Fruit fly (Drosophila melanogaster) whole organism, wandering third instar larva: Measurements from ENCODE around the gene Or82a.
"Not testable (repeated sequence)": the region's sequence is repeated elsewhere in the genome, so short reads cannot be mapped to it uniquely, and the experiment has no call there.

Experiments
- Abd-B ChIP-seq: fragments of >200 bp; optimal IDR thresholded peaks from 2 replicates; lab custom pipeline; 2017; ENCODE audit warnings: missing biosample characterization, missing genetic modification characterization
- CG32264 ChIP-seq: fragments of 200-800 bp; sonication (Bioruptor generic); optimal IDR thresholded peaks from 2 replicates; lab custom pipeline; 2016; ENCODE audit warnings: missing biosample characterization, missing genetic modification characterization
- CG9705 ChIP-seq: fragments of 200-800 bp; sonication (Bioruptor generic); optimal IDR thresholded peaks from 2 replicates; lab custom pipeline; 2018; ENCODE audit warnings: missing biosample characterization, mild to moderate bottlenecking, missing genetic modification characterization
- CrebA ChIP-seq: fragments of 200-800 bp; sonication (Bioruptor generic); optimal IDR thresholded peaks from 2 replicates; lab custom pipeline; 2016; ENCODE audit warnings: missing biosample characterization, mild to moderate bottlenecking, missing genetic modification characterization, borderline replicate concordance
- Dfd ChIP-seq: fragments of >200 bp; optimal IDR thresholded peaks from 2 replicates; lab custom pipeline; 2017; ENCODE audit warnings: missing biosample characterization, missing genetic modification characterization
- Dif ChIP-seq: fragments of 200-275, 200-300 bp; sonication (Bioruptor generic); optimal IDR thresholded peaks from 2 replicates; lab custom pipeline; 2018; ENCODE audit warnings: missing biosample characterization, missing genetic modification characterization; ENCODE audit not compliant: partially characterized antibody
- GATAd ChIP-seq: sonication (Bioruptor generic); optimal IDR thresholded peaks from 2 replicates; lab custom pipeline; 2016; ENCODE audit warnings: missing biosample characterization, missing genetic modification characterization
- HLH106 ChIP-seq: fragments of 200-800 bp; optimal IDR thresholded peaks from 3 replicates; lab custom pipeline; 2019; ENCODE audit warnings: missing biosample characterization, mild to moderate bottlenecking, missing genetic modification characterization, moderate library complexity
- Hnf4 ChIP-seq: fragments of 200-800 bp; sonication (Bioruptor generic); optimal IDR thresholded peaks from 2 replicates; lab custom pipeline; 2016; ENCODE audit warnings: missing biosample characterization, mild to moderate bottlenecking, missing genetic modification characterization
- Hr78 ChIP-seq: fragments of >200 bp; optimal IDR thresholded peaks from 2 replicates; lab custom pipeline; 2017; ENCODE audit warnings: missing biosample characterization, missing genetic modification characterization
- Hr83 ChIP-seq: fragments of 200-300 bp; sonication (Bioruptor generic); optimal IDR thresholded peaks from 2 replicates; lab custom pipeline; 2016; ENCODE audit warnings: missing biosample characterization, mild to moderate bottlenecking, missing genetic modification characterization, moderate library complexity; ENCODE audit not compliant: poor library complexity, severe bottlenecking
- Jra ChIP-seq: sonication (Bioruptor generic); optimal IDR thresholded peaks from 2 replicates; lab custom pipeline; 2016; ENCODE audit warnings: missing biosample characterization, missing genetic modification characterization
- Mio ChIP-seq: sonication (Bioruptor generic); optimal IDR thresholded peaks from 2 replicates; lab custom pipeline; 2016; ENCODE audit warnings: missing biosample characterization, missing genetic modification characterization
- Myc ChIP-seq: fragments of >200 bp; optimal IDR thresholded peaks from 2 replicates; lab custom pipeline; 2017
- N ChIP-seq: fragments of >200 bp; optimal IDR thresholded peaks from 2 replicates; lab custom pipeline; 2018; ENCODE audit warnings: missing biosample characterization, missing external identifiers, missing genetic modification characterization
- OdsH ChIP-seq: fragments of 200-800 bp; sonication (Bioruptor generic); optimal IDR thresholded peaks from 2 replicates; lab custom pipeline; 2016; ENCODE audit warnings: missing biosample characterization, mild to moderate bottlenecking, missing genetic modification characterization
- Rel ChIP-seq, 2 experiments: fragments of 200-800 bp; sonication (Bioruptor generic) in 1 of 2; optimal IDR thresholded peaks; 2 replicates in 1 of 2; 3 replicates in 1 of 2; lab custom pipeline; 2016 to 2019; ENCODE audit warnings: mild to moderate bottlenecking in 2 of 2, missing biosample characterization in 2 of 2, missing genetic modification characterization in 2 of 2, moderate library complexity in 1 of 2
- Sp1 ChIP-seq: fragments of 200-800 bp; sonication (Bioruptor generic); optimal IDR thresholded peaks from 3 replicates; lab custom pipeline; 2019; ENCODE audit warnings: missing biosample characterization, mild to moderate bottlenecking, missing genetic modification characterization, moderate library complexity
- Vsx2 ChIP-seq: fragments of 200-300, 225-300 bp; sonication (Bioruptor generic); optimal IDR thresholded peaks from 2 replicates; lab custom pipeline; 2018; ENCODE audit warnings: missing biosample characterization, missing genetic modification characterization; ENCODE audit not compliant: partially characterized antibody
- br ChIP-seq: fragments of 200-800 bp; sonication (Bioruptor generic); optimal IDR thresholded peaks from 2 replicates; lab custom pipeline; 2016; ENCODE audit warnings: missing biosample characterization, missing genetic modification characterization
- brk ChIP-seq: fragments of 200-800 bp; sonication (Bioruptor generic); optimal IDR thresholded peaks from 2 replicates; lab custom pipeline; 2016; ENCODE audit warnings: missing biosample characterization, mild to moderate bottlenecking, missing genetic modification characterization
- dl ChIP-seq, 2 experiments: fragments of 175-275, 200-275 bp in 1 of 2; fragments of 200-275 bp in 1 of 2; sonication (Bioruptor generic); optimal IDR thresholded peaks; lab custom pipeline; 2018; ENCODE audit warnings: mild to moderate bottlenecking in 2 of 2, missing biosample characterization in 2 of 2, missing genetic modification characterization in 2 of 2, moderate library complexity in 2 of 2; ENCODE audit not compliant: partially characterized antibody in 2 of 2, insufficient read depth in 1 of 2
- dmrt93B ChIP-seq: fragments of 200-800 bp; sonication (Bioruptor generic); optimal IDR thresholded peaks from 2 replicates; lab custom pipeline; 2018; ENCODE audit warnings: missing biosample characterization, mild to moderate bottlenecking, missing genetic modification characterization
- dsf ChIP-seq: sonication (Bioruptor generic); optimal IDR thresholded peaks from 2 replicates; lab custom pipeline; 2016; ENCODE audit warnings: missing biosample characterization, missing genetic modification characterization, borderline replicate concordance
- ey ChIP-seq: fragments of 200-800 bp; sonication (Bioruptor generic); optimal IDR thresholded peaks from 2 replicates; lab custom pipeline; 2016; ENCODE audit warnings: missing biosample characterization, missing genetic modification characterization
- foxo ChIP-seq, 2 experiments: fragments of 200-800 bp; sonication (Bioruptor generic); optimal IDR thresholded peaks; 2 replicates in 1 of 2; 3 replicates in 1 of 2; lab custom pipeline; 2016 to 2017; ENCODE audit warnings: missing biosample characterization in 2 of 2, missing genetic modification characterization in 2 of 2
- fru ChIP-seq: fragments of 200-800 bp; sonication (Bioruptor generic); optimal IDR thresholded peaks from 3 replicates; lab custom pipeline; 2016; ENCODE audit warnings: missing biosample characterization, mild to moderate bottlenecking, missing genetic modification characterization
- h ChIP-seq: fragments of 200-800 bp; sonication (Bioruptor generic); optimal IDR thresholded peaks from 3 replicates; lab custom pipeline; 2016; ENCODE audit warnings: missing biosample characterization, mild to moderate bottlenecking, missing genetic modification characterization
- jim ChIP-seq: fragments of 175-275, 200-325 bp; sonication (Bioruptor generic); optimal IDR thresholded peaks from 2 replicates; lab custom pipeline; 2016; ENCODE audit warnings: missing biosample characterization, mild to moderate bottlenecking, missing genetic modification characterization
- lola ChIP-seq: fragments of >200 bp; optimal IDR thresholded peaks from 2 replicates; lab custom pipeline; 2017; ENCODE audit warnings: missing biosample characterization, missing genetic modification characterization
- pan ChIP-seq: fragments of >200 bp; optimal IDR thresholded peaks from 2 replicates; lab custom pipeline; 2017
- psq ChIP-seq: fragments of 200-800 bp; sonication (Bioruptor generic); optimal IDR thresholded peaks from 3 replicates; lab custom pipeline; 2017; ENCODE audit warnings: missing biosample characterization, mild to moderate bottlenecking, missing genetic modification characterization, moderate library complexity
- rgr ChIP-seq: fragments of 200-800 bp; sonication (Bioruptor generic); optimal IDR thresholded peaks from 3 replicates; lab custom pipeline; 2016; ENCODE audit warnings: missing biosample characterization, mild to moderate bottlenecking, missing genetic modification characterization
- sage ChIP-seq: fragments of 200-800 bp; sonication (Bioruptor generic); optimal IDR thresholded peaks from 2 replicates; lab custom pipeline; 2016; ENCODE audit warnings: missing biosample characterization, mild to moderate bottlenecking, missing genetic modification characterization
- sv ChIP-seq: fragments of 200-800 bp; sonication (Bioruptor generic); optimal IDR thresholded peaks from 3 replicates; lab custom pipeline; 2016; ENCODE audit warnings: missing biosample characterization, missing genetic modification characterization
- tai ChIP-seq: sonication (Bioruptor generic); optimal IDR thresholded peaks from 2 replicates; lab custom pipeline; 2016; ENCODE audit warnings: missing biosample characterization, missing genetic modification characterization
- usp ChIP-seq: fragments of >200 bp; optimal IDR thresholded peaks from 2 replicates; lab custom pipeline; 2017; ENCODE audit warnings: missing biosample characterization, missing genetic modification characterization
- woc ChIP-seq: sonication (Bioruptor generic); optimal IDR thresholded peaks from 2 replicates; lab custom pipeline; 2016; ENCODE audit warnings: missing biosample characterization, mild to moderate bottlenecking, missing genetic modification characterization

Gene Or82a

DNA sequence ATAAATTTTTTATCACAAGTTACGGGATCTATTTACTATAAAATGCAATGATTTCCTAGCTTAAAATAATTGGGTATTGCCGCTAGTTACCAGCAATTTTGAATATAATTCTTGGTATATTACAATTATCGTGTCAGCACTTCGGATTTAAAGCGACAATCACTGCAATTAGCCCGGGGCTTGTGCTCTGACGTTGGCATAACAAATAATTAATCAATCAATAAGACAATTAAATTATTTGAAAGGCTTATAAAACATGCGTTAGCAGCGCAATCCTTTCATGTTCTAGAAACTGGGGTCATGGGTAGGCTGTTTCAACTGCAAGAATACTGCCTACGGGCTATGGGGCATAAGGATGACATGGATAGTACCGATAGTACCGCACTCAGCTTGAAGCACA, at the start of gene Or82a:
TSS of gene Or82a (plus strand) at position 301 of the 400 bp plus-strand sequence.
- TF ChIP-seq GATAd (GFP tag; lab: Kevin White, UChicago) = no peak
- no peak for TF ChIP-seq Mio (GFP tag; lab: Kevin White, UChicago)
- no peak for TF ChIP-seq foxo (GFP tag; optimal IDR thresholded peaks at IDR 0.05; lab: Kevin White, UChicago)
- no peak for TF ChIP-seq ey (GFP tag; lab: Kevin White, UChicago)
- TF ChIP-seq Hr83 (GFP tag; lab: Kevin White, UChicago) = no peak
- TF ChIP-seq CG32264 (GFP tag; lab: Kevin White, UChicago) = no peak
- no peak for TF ChIP-seq usp (GFP tag; lab: Kevin White, UChicago)
- no peak for TF ChIP-seq HLH106 (tag; lab: Kevin White, UChicago)
- no peak for TF ChIP-seq Hnf4 (GFP tag; lab: Kevin White, UChicago)
- TF ChIP-seq lola (GFP tag; lab: Kevin White, UChicago) = no peak
- no peak for TF ChIP-seq pan (lab: Kevin White, UChicago)
- no peak for TF ChIP-seq Myc (lab: Kevin White, UChicago)
- no peak for TF ChIP-seq dsf (GFP tag; lab: Kevin White, UChicago)
- TF ChIP-seq, all 38 proteins: peak for 0

DNA sequence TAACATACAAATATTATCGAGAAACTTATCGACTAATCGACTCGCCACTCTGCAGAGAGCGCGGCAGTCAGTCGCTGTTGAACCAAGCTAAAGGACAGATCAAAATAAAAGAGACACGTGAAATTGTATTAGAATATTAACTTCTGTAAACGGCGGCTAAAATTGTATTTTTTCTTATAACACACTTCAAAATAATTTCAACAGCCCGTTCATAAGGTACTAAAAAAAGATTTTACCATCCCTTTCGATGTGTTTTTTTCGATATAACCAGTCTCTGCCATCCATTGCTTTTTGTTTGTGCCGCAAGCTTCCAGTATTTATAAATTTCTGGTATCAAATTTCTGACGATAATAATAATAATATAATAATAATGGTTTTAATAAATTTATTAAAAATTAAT, 45.3 kb upstream of the Or82a start, which contains the start of gene aux:
TSS of gene aux (plus strand) at position 301 of the 400 bp plus-strand sequence.
- not testable (repeated sequence) for TF ChIP-seq CG32264, rgr, Hr83 (GFP tag; lab: Kevin White, UChicago)

DNA sequence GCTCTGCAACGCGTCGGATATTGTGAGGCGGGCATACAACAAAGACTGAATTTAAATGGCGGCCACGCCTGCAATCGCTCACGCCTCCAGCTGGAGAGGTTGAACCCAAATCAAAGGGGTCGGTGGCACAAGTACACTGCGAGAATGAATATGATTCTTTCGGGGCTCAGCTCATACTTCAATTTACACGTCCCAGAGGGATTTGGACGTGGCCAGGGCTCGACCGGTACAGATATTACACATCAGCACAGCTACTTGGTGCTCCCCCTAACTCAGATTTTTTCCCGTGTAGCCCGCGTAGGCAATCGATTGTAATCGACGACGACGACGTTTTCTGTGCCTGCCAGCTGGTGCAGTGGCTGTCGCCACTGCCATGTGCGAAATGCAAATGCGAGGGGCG, 42.7 kb upstream of the Or82a start:
- TF ChIP-seq CG9705 (GFP tag; lab: Kevin White, UChicago) = peak; percentile 31
- peak; percentile 70 for TF ChIP-seq dmrt93B (GFP tag; lab: Kevin White, UChicago)
- peak; percentile 84 for TF ChIP-seq h
- no peak for TF ChIP-seq Dfd (GFP tag; lab: Kevin White, UChicago)
- no peak for TF ChIP-seq Myc (lab: Kevin White, UChicago)
- no peak for TF ChIP-seq lola (GFP tag; lab: Kevin White, UChicago)
- TF ChIP-seq Abd-B (GFP tag; lab: Kevin White, UChicago) = no peak
- no peak for TF ChIP-seq Hr78 (GFP tag; lab: Kevin White, UChicago)
- no peak for TF ChIP-seq Rel (GFP tag; optimal IDR thresholded peaks at IDR 0.05; lab: Kevin White, UChicago)
- TF ChIP-seq Rel (tag; optimal IDR thresholded peaks at IDR 0.05; lab: Kevin White, UChicago) = peak; percentile 40
- peak; percentile 70 for TF ChIP-seq CG32264 (GFP tag; lab: Kevin White, UChicago)
- peak; percentile 79 for TF ChIP-seq ey (GFP tag; lab: Kevin White, UChicago)
- TF ChIP-seq GATAd (GFP tag; lab: Kevin White, UChicago) = peak; percentile 12
- no peak for TF ChIP-seq Mio (GFP tag; lab: Kevin White, UChicago)
- TF ChIP-seq CrebA (GFP tag; lab: Kevin White, UChicago) = no peak
- TF ChIP-seq Jra (GFP tag; lab: Kevin White, UChicago) = no peak
- TF ChIP-seq sage (GFP tag; lab: Kevin White, UChicago) = peak; percentile 9
- no peak for TF ChIP-seq N (GFP tag; lab: Kevin White, UChicago)
- no peak for TF ChIP-seq pan (lab: Kevin White, UChicago)
- peak; percentile 52 for TF ChIP-seq sv (GFP tag; lab: Kevin White, UChicago)
- TF ChIP-seq HLH106 (tag; lab: Kevin White, UChicago) = peak; percentile 81
- peak; percentile 17 for TF ChIP-seq Hr83 (GFP tag; lab: Kevin White, UChicago)
- no peak for TF ChIP-seq usp (GFP tag; lab: Kevin White, UChicago)
- TF ChIP-seq Hnf4 (GFP tag; lab: Kevin White, UChicago) = peak; percentile 69
- TF ChIP-seq jim (GFP tag; lab: Kevin White, UChicago) = no peak
- peak; percentile 73 for TF ChIP-seq rgr (GFP tag; lab: Kevin White, UChicago)
- peak in 1 of 2 experiments; percentile 88 for TF ChIP-seq foxo (GFP tag; optimal IDR thresholded peaks at IDR 0.05; lab: Kevin White, UChicago)
- no peak for TF ChIP-seq Vsx2
- TF ChIP-seq woc (GFP tag; lab: Kevin White, UChicago) = peak; percentile 65
- peak; percentile 5 for TF ChIP-seq tai (GFP tag; lab: Kevin White, UChicago)
- TF ChIP-seq dl (GFP tag; optimal IDR thresholded peaks at IDR 0.05; lab: Kevin White, UChicago; ENCODE audit: insufficient read depth in 1 of 2, partially characterized antibody in 2 of 2) = no peak
- TF ChIP-seq Dif (GFP tag; lab: Kevin White, UChicago) = no peak
- TF ChIP-seq psq = peak; percentile 57
- TF ChIP-seq Sp1 (GFP tag; lab: Kevin White, UChicago) = peak; percentile 68
- TF ChIP-seq br (GFP tag; lab: Kevin White, UChicago) = peak; percentile 81
- TF ChIP-seq dsf (GFP tag; lab: Kevin White, UChicago) = no peak
- TF ChIP-seq fru (GFP tag; lab: Kevin White, UChicago) = peak; percentile 87
- peak; percentile 66 for TF ChIP-seq OdsH
- TF ChIP-seq brk = peak; percentile 6
